Fruit fly (Drosophila melanogaster): Measurements from ENCODE around the gene knrl.

The knrl gene

DNA sequence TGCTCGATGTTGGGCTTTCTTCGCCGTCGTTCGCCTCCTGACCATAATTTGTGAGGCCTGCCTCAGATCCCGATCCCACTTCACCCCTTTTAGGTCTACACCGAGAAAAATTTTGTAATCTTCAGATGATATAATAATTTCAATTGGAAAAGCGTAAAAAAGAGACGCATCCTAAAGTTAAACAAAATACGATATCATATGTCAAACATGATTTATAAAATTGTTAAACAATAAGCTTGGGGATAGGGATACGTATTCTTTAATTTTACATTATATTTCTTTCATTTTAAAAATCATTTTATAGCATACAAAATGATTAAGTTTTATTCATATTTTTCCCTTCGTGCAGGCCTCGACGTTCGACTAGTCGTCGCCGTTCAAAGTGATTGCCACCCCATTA, 27.9 kb downstream of the knrl start (continued):
- TF ChIP-seq CG3032 (tag; optimal IDR thresholded peaks at IDR 0.05) (peak; percentile 74), CG8319 (GFP tag; optimal IDR thresholded peaks at IDR 0.05) (no peak), dac (GFP tag; optimal IDR thresholded peaks at IDR 0.05) (no peak), Sox14 (GFP tag; optimal IDR thresholded peaks at IDR 0.05) (peak; percentile 3), CG6792 (GFP tag; optimal IDR thresholded peaks at IDR 0.05) (peak; percentile 3), fd85E (GFP tag; optimal IDR thresholded peaks at IDR 0.05) (no peak), salr (GFP tag; optimal IDR thresholded peaks at IDR 0.05) (no peak), Sox15 (GFP tag; optimal IDR thresholded peaks at IDR 0.05) (no peak), CG32006 (GFP tag; optimal IDR thresholded peaks at IDR 0.05) (peak; percentile 53), CG11762 (GFP tag; optimal IDR thresholded peaks at IDR 0.05; ENCODE audit: insufficient read depth) (no peak), CG4318 (GFP tag; optimal IDR thresholded peaks at IDR 0.05) (no peak)

DNA sequence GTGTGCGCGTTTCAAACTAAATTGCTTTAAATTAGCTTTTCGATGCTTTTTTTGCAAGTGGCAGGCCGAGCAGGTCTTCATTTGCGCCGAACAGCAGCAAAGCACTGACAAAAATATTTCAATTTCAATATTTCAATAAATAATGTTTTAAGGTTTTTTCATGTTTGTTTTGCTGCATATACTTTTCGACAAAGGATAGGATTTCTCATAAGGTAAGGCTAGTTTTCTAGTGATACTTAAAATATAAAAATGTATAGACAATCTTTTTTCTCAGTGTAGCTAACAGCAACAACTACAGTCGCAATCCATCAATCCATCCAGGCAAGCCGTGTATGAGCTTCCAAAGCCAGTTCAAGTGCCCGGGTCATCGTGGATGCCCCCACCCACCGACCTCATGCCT, 31.9 kb downstream of the knrl start:
- TF ChIP-seq svp (GFP tag), result peak; percentile 80
- peak; percentile 39 for TF ChIP-seq Met (GFP tag; optimal IDR thresholded peaks at IDR 0.05)
- peak; percentile 52 for TF ChIP-seq CG3919 (GFP tag; optimal IDR thresholded peaks at IDR 0.05)
- TF ChIP-seq topi (GFP tag; optimal IDR thresholded peaks at IDR 0.05), result peak; percentile 27
- TF ChIP-seq vri (GFP tag; optimal IDR thresholded peaks at IDR 0.05), result peak; percentile 8
- peak; percentile 17 for TF ChIP-seq Ets96B (tag; optimal IDR thresholded peaks at IDR 0.05)
- TF ChIP-seq CG15336 (GFP tag; IDR thresholded peaks at IDR 0.05), result peak; percentile 56
- TF ChIP-seq CG10631 (GFP tag; optimal IDR thresholded peaks at IDR 0.05), result peak; percentile 17
- TF ChIP-seq Gug (GFP tag; IDR thresholded peaks at IDR 0.05), result 0 out of 2 replicates have a peak, but pooled peaks have one; percentile 27
- TF ChIP-seq Ets21C (GFP tag; optimal IDR thresholded peaks at IDR 0.05), result peak; percentile 14
- TF ChIP-seq CG11762 (GFP tag; optimal IDR thresholded peaks at IDR 0.05; ENCODE audit: insufficient read depth), result no peak
- peak; percentile 60 for TF ChIP-seq CG32006 (GFP tag; optimal IDR thresholded peaks at IDR 0.05)
- TF ChIP-seq Hr4 (GFP tag; optimal IDR thresholded peaks at IDR 0.05), result peak; percentile 45
- no peak for TF ChIP-seq CG6276 (GFP tag; optimal IDR thresholded peaks at IDR 0.05)
- TF ChIP-seq net (GFP tag; optimal IDR thresholded peaks at IDR 0.05), result no peak
- TF ChIP-seq OdsH (GFP tag; optimal IDR thresholded peaks at IDR 0.05), result peak; percentile 38
- peak; percentile 49 for TF ChIP-seq esn (GFP tag; optimal IDR thresholded peaks at IDR 0.05)
- peak; percentile 7 for TF ChIP-seq pdm3 (GFP tag; optimal IDR thresholded peaks at IDR 0.05)
- peak; percentile 23 for TF ChIP-seq Smox (GFP tag; optimal IDR thresholded peaks at IDR 0.05)
- peak; percentile 17 for TF ChIP-seq Sox102F (GFP tag; optimal IDR thresholded peaks at IDR 0.05)
- peak; percentile 71 for TF ChIP-seq CG8119 (GFP tag; IDR thresholded peaks at IDR 0.05)
- TF ChIP-seq achi (GFP tag; optimal IDR thresholded peaks at IDR 0.05), result peak; percentile 34
- TF ChIP-seq CG11294 (GFP tag; IDR thresholded peaks at IDR 0.05), result no peak
- TF ChIP-seq eg (GFP tag; IDR thresholded peaks at IDR 0.05), result 0 out of 3 replicates have a peak, but pooled peaks have one; percentile 55
- TF ChIP-seq CG6163 (GFP tag; IDR thresholded peaks at IDR 0.05), result peak; percentile 51; the same call in 1 of the 3 replicates
- peak; percentile 4 for TF ChIP-seq spab (GFP tag; optimal IDR thresholded peaks at IDR 0.05)
- peak; percentile 24 for TF ChIP-seq lz (GFP tag; optimal IDR thresholded peaks at IDR 0.05)
- peak; percentile 34 for TF ChIP-seq CG31627 (GFP tag; optimal IDR thresholded peaks at IDR 0.05)
- no peak for TF ChIP-seq CG7368 (GFP tag; optimal IDR thresholded peaks at IDR 0.05)
- TF ChIP-seq CG6854 (GFP tag; optimal IDR thresholded peaks at IDR 0.05), result no peak
- no peak for TF ChIP-seq CG8319 (GFP tag; optimal IDR thresholded peaks at IDR 0.05)
- peak; percentile 3 for TF ChIP-seq Sox14 (GFP tag; optimal IDR thresholded peaks at IDR 0.05)
- peak; percentile 16 for TF ChIP-seq cyc (GFP tag; optimal IDR thresholded peaks at IDR 0.05)
- peak; percentile 19 for TF ChIP-seq CG4318 (GFP tag; optimal IDR thresholded peaks at IDR 0.05)
- peak; percentile 33 for TF ChIP-seq Hr39 (GFP tag; optimal IDR thresholded peaks at IDR 0.05)
- peak; percentile 45 for TF ChIP-seq Eip78C (GFP tag)
